Fruit fly (Drosophila melanogaster) whole organism, adult: ENCODE data around the gene CtsL4.

Experiments
- CG12768 ChIP-seq: fragments of 200-800 bp; sonication (Bioruptor generic); optimal IDR thresholded peaks from 2 replicates; lab custom pipeline; 2017; ENCODE audit warnings: missing biosample characterization, missing genetic modification characterization, mild to moderate bottlenecking, moderate library complexity, missing genetic modification reagents
- CG5204 ChIP-seq: fragments of 200-800 bp; sonication (Bioruptor generic); optimal IDR thresholded peaks from 2 replicates; lab custom pipeline; 2016; ENCODE audit warnings: missing biosample characterization, missing genetic modification characterization
- CG7045 ChIP-seq: fragments of 200-800 bp; sonication (Bioruptor generic); optimal IDR thresholded peaks from 2 replicates; lab custom pipeline; 2017; ENCODE audit warnings: missing biosample characterization, mild to moderate bottlenecking, missing genetic modification characterization
- CG7101 ChIP-seq: fragments of 200-800 bp; sonication (Bioruptor generic); optimal IDR thresholded peaks from 2 replicates; lab custom pipeline; 2018; ENCODE audit warnings: missing biosample characterization, mild to moderate bottlenecking, missing genetic modification characterization, moderate library complexity
- Hr96 ChIP-seq: fragments of 200-800 bp; sonication (Bioruptor generic); optimal IDR thresholded peaks from 2 replicates; lab custom pipeline; 2016; ENCODE audit warnings: missing biosample characterization, missing genetic modification characterization
- bab1 ChIP-seq: fragments of 200-800 bp; sonication (Bioruptor generic); optimal IDR thresholded peaks from 3 replicates; lab custom pipeline; 2019; ENCODE audit warnings: missing biosample characterization, mild to moderate bottlenecking, missing genetic modification characterization, moderate library complexity
- cic ChIP-seq: fragments of 200-800 bp; sonication (Bioruptor generic); optimal IDR thresholded peaks from 2 replicates; lab custom pipeline; 2017; ENCODE audit warnings: missing biosample characterization, mild to moderate bottlenecking, missing genetic modification characterization, moderate library complexity
- kay ChIP-seq: fragments of 200-800 bp; sonication (Bioruptor generic); peaks from one replicate; lab custom pipeline; 2016; ENCODE audit warnings: missing biosample characterization, missing genetic modification characterization, borderline replicate concordance
- pad ChIP-seq: fragments of 200-800 bp; sonication (Bioruptor generic); optimal IDR thresholded peaks from 3 replicates; lab custom pipeline; 2017; ENCODE audit warnings: missing biosample characterization, missing genetic modification characterization, mild to moderate bottlenecking, moderate library complexity, missing genetic modification reagents
- tj ChIP-seq: fragments of 200-800 bp; sonication (Bioruptor generic); optimal IDR thresholded peaks from 3 replicates; lab custom pipeline; 2017; ENCODE audit warnings: missing biosample characterization, mild to moderate bottlenecking, missing genetic modification characterization, moderate library complexity
- toe ChIP-seq: fragments of 200-800 bp; sonication (Bioruptor generic); optimal IDR thresholded peaks from 2 replicates; lab custom pipeline; 2016; ENCODE audit warnings: missing biosample characterization, missing genetic modification characterization

- TF ChIP-seq CG7101 (tag; lab: Kevin White, UChicago), result peak; percentile 64
- TF ChIP-seq toe (GFP tag; lab: Kevin White, UChicago), result no peak
- no peak for TF ChIP-seq cic
- TF ChIP-seq kay (GFP tag; lab: Kevin White, UChicago), result peak; percentile 82
- TF ChIP-seq Hr96 (GFP tag; lab: Kevin White, UChicago), result no peak
- no peak for TF ChIP-seq CG5204 (GFP tag; lab: Kevin White, UChicago)
- TF ChIP-seq tj (GFP tag; lab: Kevin White, UChicago), result peak; percentile 40
- peak; percentile 9 for TF ChIP-seq bab1 (GFP tag; lab: Kevin White, UChicago)
- TF ChIP-seq CG12768, result peak; percentile 62
- peak; percentile 37 for TF ChIP-seq pad (GFP tag; lab: Kevin White, UChicago)
- TF ChIP-seq CG7045, result peak; percentile 74
Observed at dm6 chr2L:10386208-10386805, 29.9 kb upstream of the CtsL4 start, which contains the start of the genes Cdk1 and mRpS7.
